Worm (Caenorhabditis elegans) whole organism, L2 larva: ENCODE measurements around the gene T04F8.8.

Experiments used
- C34F6.9 ChIP-seq: fragments of 150-350 bp; optimal IDR thresholded peaks from 2 replicates; lab custom pipeline; 2014; ENCODE audit warnings: missing biosample characterization, missing genetic modification characterization
- F13H6.1 ChIP-seq: sonication (generic microtip); optimal IDR thresholded peaks from 2 replicates; lab custom pipeline; 2016; ENCODE audit warnings: missing genetic modification characterization, missing compliant biosample characterization
- R02D3.7 ChIP-seq: fragments of 150-350 bp; optimal IDR thresholded peaks from 2 replicates; lab custom pipeline; 2014; ENCODE audit warnings: missing biosample characterization, missing genetic modification characterization
- Y55F3AM.14 ChIP-seq: fragments of 200-800 bp; sonication (Bioruptor generic); optimal IDR thresholded peaks from 2 replicates; lab custom pipeline; 2018; ENCODE audit warnings: mild to moderate bottlenecking, missing genetic modification characterization, missing compliant biosample characterization
- ZK546.5 ChIP-seq: sonication (generic microtip); optimal IDR thresholded peaks from 2 replicates; lab custom pipeline; 2017; ENCODE audit warnings: missing biosample characterization, missing genetic modification characterization
- alr-1 ChIP-seq: fragments of 150-350 bp; optimal IDR thresholded peaks from 2 replicates; lab custom pipeline; 2014; ENCODE audit warnings: missing biosample characterization, missing genetic modification characterization
- aly-2 ChIP-seq: fragments of 150-350 bp; optimal IDR thresholded peaks from 2 replicates; lab custom pipeline; 2014; ENCODE audit warnings: missing biosample characterization, missing genetic modification characterization
- ama-1 ChIP-seq: fragments of 150-350 bp; optimal IDR thresholded peaks from 2 replicates; lab custom pipeline; 2018; ENCODE audit warnings: inconsistent platforms
- blmp-1 ChIP-seq: sonication (generic microtip); optimal IDR thresholded peaks from 2 replicates; lab custom pipeline; 2017; ENCODE audit warnings: missing genetic modification characterization, mild to moderate bottlenecking, missing compliant biosample characterization, antibody characterized with exemption, moderate library complexity; ENCODE audit not compliant: insufficient read depth
- ceh-16 ChIP-seq: fragments of 150-350 bp; optimal IDR thresholded peaks from 2 replicates; lab custom pipeline; 2014; ENCODE audit warnings: missing biosample characterization, missing genetic modification characterization
- ceh-82 ChIP-seq: fragments of 150-350 bp; optimal IDR thresholded peaks from 2 replicates; lab custom pipeline; 2014; ENCODE audit warnings: missing biosample characterization, missing genetic modification characterization
- crh-2 ChIP-seq: sonication (generic microtip); optimal IDR thresholded peaks from 2 replicates; lab custom pipeline; 2017; ENCODE audit warnings: missing biosample characterization, missing genetic modification characterization
- dmd-4 ChIP-seq: sonication (generic microtip); optimal IDR thresholded peaks from 2 replicates; lab custom pipeline; 2017; ENCODE audit warnings: missing biosample characterization, missing genetic modification characterization
- egl-27 ChIP-seq: sonication (generic microtip); optimal IDR thresholded peaks from 3 replicates; lab custom pipeline; 2017; ENCODE audit warnings: missing biosample characterization, missing genetic modification reagents, missing genetic modification characterization
- elt-1 ChIP-seq: fragments of 150-350 bp; optimal IDR thresholded peaks from 2 replicates; lab custom pipeline; 2014; ENCODE audit warnings: missing biosample characterization, missing genetic modification characterization
- elt-3 ChIP-seq: sonication (generic microtip); optimal IDR thresholded peaks from 2 replicates; lab custom pipeline; 2017; ENCODE audit warnings: missing biosample characterization, missing genetic modification characterization
- fos-1 ChIP-seq: fragments of 150-350 bp; optimal IDR thresholded peaks from 2 replicates; lab custom pipeline; 2014; ENCODE audit warnings: missing biosample characterization, missing genetic modification characterization
- gmeb-1 ChIP-seq: fragments of 150-350 bp; optimal IDR thresholded peaks from 2 replicates; lab custom pipeline; 2014; ENCODE audit warnings: missing biosample characterization, missing genetic modification characterization
- lin-11 ChIP-seq: fragments of 150-350 bp; sonication (generic microtip); optimal IDR thresholded peaks from 2 replicates; lab custom pipeline; 2014; ENCODE audit warnings: missing biosample characterization, missing genetic modification characterization, inconsistent platforms, mixed read lengths
- lin-13 ChIP-seq: fragments of 150-350 bp; optimal IDR thresholded peaks from 2 replicates; lab custom pipeline; 2014; ENCODE audit warnings: missing biosample characterization, missing genetic modification reagents, missing genetic modification characterization
- lin-39 ChIP-seq: fragments of 150-350 bp; optimal IDR thresholded peaks from 2 replicates; lab custom pipeline; 2014; ENCODE audit warnings: missing biosample characterization, missing genetic modification reagents, missing genetic modification characterization
- lsy-2 ChIP-seq, 2 experiments: fragments of 150-350 bp in 1 of 2; sonication (generic microtip) in 1 of 2; optimal IDR thresholded peaks; 2 replicates each; lab custom pipeline; 2014 to 2017; ENCODE audit warnings: missing biosample characterization in 2 of 2, missing genetic modification characterization in 2 of 2
- mab-5 ChIP-seq: fragments of 150-350 bp; optimal IDR thresholded peaks from 2 replicates; lab custom pipeline; 2014; ENCODE audit warnings: missing biosample characterization, missing genetic modification characterization
- mbf-1 ChIP-seq: sonication (generic microtip); optimal IDR thresholded peaks from 2 replicates; lab custom pipeline; 2017; ENCODE audit warnings: missing biosample characterization, missing genetic modification characterization
- mdl-1 ChIP-seq, 2 experiments: fragments of 150-350 bp in 1 of 2; sonication (generic microtip) in 1 of 2; optimal IDR thresholded peaks; 2 replicates each; lab custom pipeline; 2017; ENCODE audit warnings: missing biosample characterization in 2 of 2, missing genetic modification characterization in 2 of 2
- nhr-10 ChIP-seq: sonication (generic microtip); optimal IDR thresholded peaks from 2 replicates; lab custom pipeline; 2017; ENCODE audit warnings: missing biosample characterization, missing genetic modification characterization
- nhr-11 ChIP-seq: fragments of 150-350 bp; optimal IDR thresholded peaks from 2 replicates; lab custom pipeline; 2014; ENCODE audit warnings: missing biosample characterization, missing genetic modification characterization
- nhr-12 ChIP-seq: fragments of 150-350 bp; optimal IDR thresholded peaks from 2 replicates; lab custom pipeline; 2014; ENCODE audit warnings: missing biosample characterization, missing genetic modification characterization
- nhr-129 ChIP-seq: fragments of 150-350 bp; optimal IDR thresholded peaks from 2 replicates; lab custom pipeline; 2014; ENCODE audit warnings: missing biosample characterization, missing genetic modification characterization
- nhr-21 ChIP-seq: fragments of 150-350 bp; optimal IDR thresholded peaks from 2 replicates; lab custom pipeline; 2014; ENCODE audit warnings: missing biosample characterization, missing genetic modification characterization
- nhr-23 ChIP-seq: fragments of 150-350 bp; optimal IDR thresholded peaks from 2 replicates; lab custom pipeline; 2014; ENCODE audit warnings: missing biosample characterization, missing genetic modification reagents, missing genetic modification characterization
- nhr-237 ChIP-seq: fragments of 150-350 bp; optimal IDR thresholded peaks from 2 replicates; lab custom pipeline; 2014; ENCODE audit warnings: missing biosample characterization, missing genetic modification characterization
- nhr-25 ChIP-seq: fragments of 150-350 bp; sonication (generic microtip); optimal IDR thresholded peaks from 3 replicates; lab custom pipeline; 2014; ENCODE audit warnings: missing biosample characterization, missing genetic modification characterization
- nhr-6 ChIP-seq: fragments of 150-350 bp; optimal IDR thresholded peaks from 2 replicates; lab custom pipeline; 2014; ENCODE audit warnings: missing biosample characterization, missing genetic modification characterization
- nhr-77 ChIP-seq: fragments of 150-350 bp; optimal IDR thresholded peaks from 2 replicates; lab custom pipeline; 2014; ENCODE audit warnings: missing biosample characterization, missing genetic modification characterization
- peb-1 ChIP-seq: fragments of 150-350 bp; optimal IDR thresholded peaks from 2 replicates; lab custom pipeline; 2014; ENCODE audit warnings: missing biosample characterization, missing genetic modification characterization
- sem-4 ChIP-seq: fragments of 150-350 bp; optimal IDR thresholded peaks from 2 replicates; lab custom pipeline; 2014; ENCODE audit warnings: missing biosample characterization, missing genetic modification reagents, missing genetic modification characterization
- skn-1 ChIP-seq: sonication (generic microtip); optimal IDR thresholded peaks from 2 replicates; lab custom pipeline; 2017; ENCODE audit warnings: missing biosample characterization, missing genetic modification characterization
- sma-3 ChIP-seq: sonication (generic microtip); optimal IDR thresholded peaks from 2 replicates; lab custom pipeline; 2016; ENCODE audit warnings: missing genetic modification reagents, missing genetic modification characterization, missing compliant biosample characterization
- sma-9 ChIP-seq, 2 experiments: fragments of 150-350 bp in 1 of 2; sonication (generic microtip) in 1 of 2; optimal IDR thresholded peaks; 2 replicates each; lab custom pipeline; 2014 to 2016; ENCODE audit warnings: missing genetic modification characterization in 2 of 2, mild to moderate bottlenecking in 1 of 2, missing biosample characterization in 1 of 2, missing compliant biosample characterization in 1 of 2, missing genetic modification reagents in 1 of 2, moderate library complexity in 1 of 2
- snpc-4 ChIP-seq: fragments of 150-350 bp; optimal IDR thresholded peaks from 2 replicates; lab custom pipeline; 2014; ENCODE audit warnings: missing biosample characterization, missing genetic modification characterization
- unc-39 ChIP-seq: fragments of 150-350 bp; optimal IDR thresholded peaks from 2 replicates; lab custom pipeline; 2014; ENCODE audit warnings: missing biosample characterization, missing genetic modification characterization
- unc-55 ChIP-seq: fragments of 150-350 bp; sonication (generic microtip); optimal IDR thresholded peaks from 3 replicates; lab custom pipeline; 2014; ENCODE audit warnings: missing biosample characterization, missing genetic modification reagents, missing genetic modification characterization
- unc-62 ChIP-seq: fragments of 150-350 bp; optimal IDR thresholded peaks from 2 replicates; lab custom pipeline; 2014; ENCODE audit warnings: missing biosample characterization, missing genetic modification reagents, missing genetic modification characterization
- zag-1 ChIP-seq: fragments of 150-350 bp; optimal IDR thresholded peaks from 2 replicates; lab custom pipeline; 2014; ENCODE audit warnings: missing biosample characterization, missing genetic modification characterization
- ztf-1 ChIP-seq: fragments of 200-800 bp; sonication (Bioruptor generic); conservative IDR thresholded peaks from 2 replicates; pipeline ENCODE4 v1.3.6; 2022; ENCODE audit warnings: missing genetic modification characterization, missing compliant biosample characterization
- ztf-11 ChIP-seq: sonication (generic microtip); optimal IDR thresholded peaks from 2 replicates; lab custom pipeline; 2017; ENCODE audit warnings: missing biosample characterization, missing genetic modification characterization
- ztf-4 ChIP-seq: fragments of 150-350 bp; optimal IDR thresholded peaks from 2 replicates; lab custom pipeline; 2014; ENCODE audit warnings: missing biosample characterization, missing genetic modification characterization

The T04F8.8 gene

DNA sequence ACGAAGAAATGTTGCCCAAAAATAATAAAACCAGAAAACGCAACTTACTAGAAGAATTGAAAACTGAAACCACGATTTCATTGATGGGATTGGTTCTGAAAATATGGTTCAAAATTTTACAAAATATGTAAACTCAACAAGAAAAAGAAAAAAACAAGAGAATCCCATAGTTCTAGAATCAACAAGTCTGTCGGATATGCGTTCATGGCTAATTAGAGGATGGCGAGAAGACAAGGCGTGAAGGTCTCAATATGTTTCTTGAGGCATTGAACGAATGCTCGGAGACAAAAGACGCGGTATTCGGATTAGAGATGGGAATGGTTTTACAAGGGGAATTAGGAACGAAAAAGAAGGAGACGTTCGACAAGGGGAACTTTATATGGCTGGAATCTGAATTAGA lies 3.5 kb downstream of the T04F8.8 start, which contains the start of gene cutl-11:
TSS of gene cutl-11 (minus strand) at position 101 of the 400 bp plus-strand sequence.
- TF ChIP-seq nhr-25 (no peak), mbf-1 (tag; lab: Kevin White, UChicago) (no peak), egl-27 (tag; lab: Kevin White, UChicago) (no peak), lsy-2 (tag; optimal IDR thresholded peaks at IDR 0.05; lab: Kevin White, UChicago) (no peak), nhr-6 (tag; lab: Kevin White, UChicago) (no peak), R02D3.7 (tag; lab: Kevin White, UChicago) (no peak), nhr-129 (tag; lab: Kevin White, UChicago) (no peak), nhr-11 (no peak), nhr-21 (no peak), fos-1 (no peak), mdl-1 (tag; optimal IDR thresholded peaks at IDR 0.05; lab: Kevin White, UChicago) (no peak), sem-4 (tag; lab: Kevin White, UChicago) (no peak)

DNA sequence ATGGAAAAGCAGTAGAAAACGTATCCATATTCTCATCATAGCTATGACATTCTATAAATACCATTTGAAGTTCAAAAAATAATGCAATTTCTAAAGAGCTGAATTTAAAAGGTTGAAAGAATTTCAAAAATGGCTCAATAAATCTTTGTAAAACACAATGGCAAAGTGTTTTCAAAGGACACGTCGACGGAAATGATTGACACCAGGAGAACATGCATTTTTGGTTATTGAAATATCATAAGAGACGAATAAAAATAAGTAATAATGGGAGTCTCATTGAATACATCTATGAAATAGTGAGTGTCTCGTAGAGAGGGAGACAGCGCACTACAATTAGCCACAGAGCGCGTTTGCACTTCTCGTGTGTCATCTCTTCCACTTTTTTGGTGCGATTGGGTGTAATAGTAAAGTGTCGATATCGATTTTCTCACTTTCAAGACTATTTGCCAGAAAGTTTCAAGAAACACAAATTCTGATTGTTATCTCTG lies 9.3 kb downstream of the T04F8.8 start, which contains the start of gene T04F8.2:
TSS of gene T04F8.2 (minus strand) at position 51 of the 488 bp plus-strand sequence.
- TF ChIP-seq nhr-12 (tag; lab: Kevin White, UChicago) (no peak), zag-1 (tag; lab: Kevin White, UChicago) (no peak), gmeb-1 (tag; lab: Kevin White, UChicago) (peak; percentile 58), peb-1 (tag; lab: Kevin White, UChicago) (no peak), C34F6.9 (tag; lab: Kevin White, UChicago) (peak; percentile 77), nhr-6 (tag; lab: Kevin White, UChicago) (peak; percentile 27), nhr-25 (peak; percentile 63), unc-39 (tag; lab: Kevin White, UChicago) (no peak), mab-5 (no peak), sma-3 (GFP tag; lab: Kevin White, UChicago) (peak; percentile 29), nhr-23 (tag; lab: Kevin White, UChicago) (no peak), unc-62 (GFP tag; lab: Kevin White, UChicago) (no peak), nhr-11 (no peak), ztf-11 (tag; lab: Kevin White, UChicago) (no peak), Y55F3AM.14 (GFP tag; lab: Kevin White, UChicago) (no peak), nhr-77 (tag; lab: Kevin White, UChicago) (no peak), elt-1 (tag; lab: Kevin White, UChicago) (no peak), aly-2 (tag; lab: Kevin White, UChicago) (no peak), nhr-21 (peak; percentile 33), F13H6.1 (tag; lab: Kevin White, UChicago) (peak; percentile 28), dmd-4 (tag; lab: Kevin White, UChicago) (no peak), lin-39 (no peak), blmp-1 (no peak), fos-1 (peak; percentile 82), ama-1 (lab: Kevin White, UChicago) (no peak), R02D3.7 (tag; lab: Kevin White, UChicago) (no peak), sem-4 (tag; lab: Kevin White, UChicago) (peak; percentile 42), ztf-1 (no peak), sma-9 (GFP tag; optimal IDR thresholded peaks at IDR 0.05; lab: Kevin White, UChicago) (peak; percentile 76), sma-9 (tag; optimal IDR thresholded peaks at IDR 0.05; lab: Kevin White, UChicago) (no peak), elt-3 (no peak), nhr-129 (tag; lab: Kevin White, UChicago) (peak; percentile 84), ztf-4 (no peak), crh-2 (peak; percentile 69), ZK546.5 (tag; lab: Kevin White, UChicago) (no peak), skn-1 (tag; lab: Kevin White, UChicago) (no peak), egl-27 (tag; lab: Kevin White, UChicago) (no peak), nhr-10 (tag; lab: Kevin White, UChicago) (no peak), unc-55 (GFP tag; lab: Kevin White, UChicago) (peak; percentile 77), alr-1 (tag; lab: Kevin White, UChicago) (no peak), mbf-1 (tag; lab: Kevin White, UChicago) (no peak), ceh-82 (tag; lab: Kevin White, UChicago) (no peak), nhr-237 (tag; lab: Kevin White, UChicago) (no peak), mdl-1 (tag; optimal IDR thresholded peaks at IDR 0.05; lab: Kevin White, UChicago) (no peak), snpc-4 (tag; lab: Kevin White, UChicago) (no peak), ceh-16 (peak; percentile 32), lin-11 (tag; lab: Kevin White, UChicago) (peak; percentile 31), lin-13 (peak; percentile 48), lsy-2 (tag; optimal IDR thresholded peaks at IDR 0.05; lab: Kevin White, UChicago) (peak in 1 of 2 experiments; percentile 67)
